Worm (Caenorhabditis elegans): ENCODE measurements around the gene srh-212.
A peak's percentile ranks its signal among the peaks of the same experiment; 100 is the strongest.

The srh-212 gene

ce11 chrV:3611654-3612053 lies 14.7 kb upstream of the srh-212 start, which contains the start of gene T22F3.10:
Gene T22F3.10, minus strand, starts transcription at chrV:3611754.
- no peak for TF ChIP-seq dao-5 (tag; optimal IDR thresholded peaks at IDR 0.05)
- TF ChIP-seq W03F9.2 (tag; optimal IDR thresholded peaks at IDR 0.05): no peak
- no peak for TF ChIP-seq him-1 (tag; optimal IDR thresholded peaks at IDR 0.05)

- no peak for TF ChIP-seq dao-5 (tag; optimal IDR thresholded peaks at IDR 0.05)
- TF ChIP-seq him-1 (tag; optimal IDR thresholded peaks at IDR 0.05): no peak
- TF ChIP-seq W03F9.2 (tag; optimal IDR thresholded peaks at IDR 0.05): no peak
These were observed 13.8 kb upstream of the srh-212 start for ce11 chrV:3610709-3611108.

- TF ChIP-seq him-1 (tag; optimal IDR thresholded peaks at IDR 0.05): no peak
- no peak for TF ChIP-seq dao-5 (tag; optimal IDR thresholded peaks at IDR 0.05)
- TF ChIP-seq W03F9.2 (tag; optimal IDR thresholded peaks at IDR 0.05): no peak
These were observed 9.4 kb upstream of the srh-212 start for ce11 chrV:3606391-3606790.

- TF ChIP-seq him-1 (tag; optimal IDR thresholded peaks at IDR 0.05) (no peak), dao-5 (tag; optimal IDR thresholded peaks at IDR 0.05) (no peak), W03F9.2 (tag; optimal IDR thresholded peaks at IDR 0.05) (no peak)
These were observed 8.4 kb upstream of the srh-212 start, which contains the start of gene T22F3.8 for ce11 chrV:3605325-3605724. Gene T22F3.8, minus strand, starts transcription at chrV:3605425.

- TF ChIP-seq him-1 (tag; optimal IDR thresholded peaks at IDR 0.05): no peak
- TF ChIP-seq dao-5 (tag; optimal IDR thresholded peaks at IDR 0.05): no peak
- no peak for TF ChIP-seq W03F9.2 (tag; optimal IDR thresholded peaks at IDR 0.05)
These were observed 3.6 kb upstream of the srh-212 start, which contains the start of gene T22F3.7 for ce11 chrV:3600570-3600969. Gene T22F3.7, minus strand, starts transcription at chrV:3600670.

ce11 chrV:3594936-3595335 lies 2.0 kb downstream of the srh-212 start, which contains the start of gene srh-213:
Gene srh-213, minus strand, starts transcription at chrV:3595036.
- TF ChIP-seq him-1 (tag; optimal IDR thresholded peaks at IDR 0.05): no peak
- no peak for TF ChIP-seq W03F9.2 (tag; optimal IDR thresholded peaks at IDR 0.05)
- no peak for TF ChIP-seq dao-5 (tag; optimal IDR thresholded peaks at IDR 0.05)

- TF ChIP-seq him-1 (tag; optimal IDR thresholded peaks at IDR 0.05) (no peak), dao-5 (tag; optimal IDR thresholded peaks at IDR 0.05) (no peak), W03F9.2 (tag; optimal IDR thresholded peaks at IDR 0.05) (no peak)
These were observed 4.9 kb downstream of the srh-212 start, which contains the start of gene T22F3.12 for ce11 chrV:3592099-3592498. Gene T22F3.12, minus strand, starts transcription at chrV:3592199.

DNA sequence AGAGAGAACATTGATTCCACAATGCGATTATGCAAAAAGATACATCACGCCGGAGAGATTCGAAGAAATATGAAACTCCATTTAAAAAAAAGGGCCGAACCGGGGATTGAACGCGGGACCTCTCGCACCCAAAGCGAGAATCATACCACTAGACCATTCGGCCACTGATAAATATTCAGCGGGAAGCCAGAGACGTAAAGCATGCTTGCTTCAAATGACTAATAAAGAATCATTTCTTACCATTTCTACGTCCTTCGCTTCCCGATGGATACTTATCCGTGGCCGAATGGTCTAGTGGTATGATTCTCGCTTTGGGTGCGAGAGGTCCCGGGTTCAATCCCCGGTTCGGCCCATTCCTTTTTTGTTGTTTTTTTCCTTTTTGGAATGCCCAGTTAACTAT lies 8.7 kb downstream of the srh-212 start:
- TF ChIP-seq him-1 (tag; optimal IDR thresholded peaks at IDR 0.05) (no peak), W03F9.2 (tag; optimal IDR thresholded peaks at IDR 0.05) (no peak), dao-5 (tag; optimal IDR thresholded peaks at IDR 0.05) (no peak)

DNA sequence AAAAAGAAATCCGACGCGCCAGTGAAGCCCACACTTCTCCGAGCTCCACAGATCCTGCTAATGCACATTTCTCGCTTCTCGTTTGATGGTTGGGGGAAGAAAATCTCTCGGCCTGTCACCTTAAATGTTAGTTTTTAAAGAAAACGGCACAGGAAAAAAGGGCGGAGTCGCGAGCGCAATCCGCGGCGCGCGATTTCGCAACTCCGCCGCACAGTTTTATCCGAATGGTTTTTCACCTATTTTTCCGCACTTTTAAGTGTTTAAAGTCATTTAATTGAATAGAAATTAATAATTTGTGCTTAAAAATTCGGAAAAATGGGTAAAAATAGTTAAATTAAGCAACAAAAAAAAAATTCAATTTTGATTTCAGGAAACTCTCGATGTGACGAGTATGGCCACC lies 9.3 kb downstream of the srh-212 start:
- no peak for TF ChIP-seq W03F9.2 (tag; optimal IDR thresholded peaks at IDR 0.05)

DNA sequence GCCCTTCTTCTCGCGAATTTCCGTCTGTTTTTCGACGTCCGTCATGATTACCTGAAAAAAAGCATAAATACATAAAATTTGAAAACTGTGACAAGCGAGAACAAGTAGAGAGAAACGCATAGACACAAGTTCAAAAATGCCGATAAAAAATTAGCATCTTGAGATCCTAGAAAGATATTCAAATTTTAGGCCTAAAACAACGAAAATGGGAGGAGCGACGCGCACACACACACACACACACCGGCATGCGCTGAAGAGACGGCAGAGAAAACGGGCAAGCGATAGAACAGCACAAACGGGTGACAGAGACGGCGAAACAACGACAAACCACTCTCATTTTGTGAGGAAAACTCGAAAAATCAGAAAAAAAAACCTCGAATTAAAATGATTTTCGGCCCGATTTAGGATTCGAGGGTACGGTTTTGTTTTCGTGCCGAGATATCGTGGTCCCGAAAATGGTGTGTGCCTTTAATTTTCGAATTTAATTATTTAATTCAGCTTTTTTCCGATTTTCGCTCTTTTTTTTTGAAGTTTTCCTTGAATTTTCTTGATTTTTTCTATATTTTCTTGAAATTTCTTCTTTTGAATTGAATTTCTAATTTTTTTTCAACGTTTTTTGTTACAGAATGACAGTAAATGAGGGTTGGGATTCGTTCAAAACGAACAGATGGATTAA lies 10.8 kb downstream of the srh-212 start, which contains the start of the genes rpl-11.1 and T22F3.2:
Gene rpl-11.1 (minus strand): TSS at position 51 of the 676 bp plus-strand sequence.
Gene T22F3.2 (plus strand): TSS at position 626 of the 676 bp plus-strand sequence.
- TF ChIP-seq him-1 (tag; optimal IDR thresholded peaks at IDR 0.05): no peak
- TF ChIP-seq dao-5 (tag; optimal IDR thresholded peaks at IDR 0.05): no peak
- TF ChIP-seq W03F9.2 (tag; optimal IDR thresholded peaks at IDR 0.05): no peak

DNA sequence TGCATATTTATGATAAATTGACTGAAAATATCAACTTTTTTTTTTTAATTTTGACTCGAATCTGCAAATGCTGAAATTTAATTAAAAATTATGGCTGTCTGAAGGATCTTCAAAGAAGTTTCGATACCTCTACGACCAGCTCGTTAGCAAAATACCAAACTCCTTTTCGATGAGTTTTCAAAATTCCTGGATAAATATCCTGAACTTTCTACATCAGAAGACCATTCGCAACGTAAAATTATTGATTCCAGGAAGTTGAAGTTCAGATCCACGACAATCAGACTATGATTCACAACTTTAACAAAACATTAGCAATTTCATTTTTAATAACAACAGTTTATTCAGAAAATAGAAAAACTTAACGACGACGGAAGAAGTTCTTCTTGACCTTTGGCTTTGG lies 11.9 kb downstream of the srh-212 start:
- TF ChIP-seq him-1 (tag; optimal IDR thresholded peaks at IDR 0.05): no peak
- no peak for TF ChIP-seq W03F9.2 (tag; optimal IDR thresholded peaks at IDR 0.05)
- no peak for TF ChIP-seq dao-5 (tag; optimal IDR thresholded peaks at IDR 0.05)

DNA sequence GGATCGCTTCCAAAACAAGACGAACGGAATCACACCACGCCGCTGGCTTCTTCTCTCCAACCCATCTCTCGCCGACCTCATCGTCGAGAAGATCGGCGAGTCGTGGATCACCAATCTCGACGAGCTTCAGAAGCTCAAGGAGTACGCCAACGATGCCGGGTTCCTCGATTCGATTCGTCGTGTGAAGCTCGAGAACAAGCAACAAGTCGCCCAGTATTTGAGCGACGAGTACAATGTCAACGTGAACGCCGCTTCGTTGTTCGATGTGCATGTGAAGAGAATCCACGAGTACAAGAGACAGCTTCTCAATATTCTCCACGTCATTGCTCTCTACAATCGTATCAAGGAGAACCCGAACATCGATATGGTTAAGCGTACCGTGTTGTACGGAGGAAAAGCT lies 13.3 kb downstream of the srh-212 start:
- TF ChIP-seq him-1 (tag; optimal IDR thresholded peaks at IDR 0.05) (no peak), W03F9.2 (tag; optimal IDR thresholded peaks at IDR 0.05) (no peak), dao-5 (tag; optimal IDR thresholded peaks at IDR 0.05) (no peak)

- no peak for TF ChIP-seq him-1 (tag; optimal IDR thresholded peaks at IDR 0.05)
- no peak for TF ChIP-seq dao-5 (tag; optimal IDR thresholded peaks at IDR 0.05)
These were observed 14.3 kb downstream of the srh-212 start for ce11 chrV:3582671-3583070.

DNA sequence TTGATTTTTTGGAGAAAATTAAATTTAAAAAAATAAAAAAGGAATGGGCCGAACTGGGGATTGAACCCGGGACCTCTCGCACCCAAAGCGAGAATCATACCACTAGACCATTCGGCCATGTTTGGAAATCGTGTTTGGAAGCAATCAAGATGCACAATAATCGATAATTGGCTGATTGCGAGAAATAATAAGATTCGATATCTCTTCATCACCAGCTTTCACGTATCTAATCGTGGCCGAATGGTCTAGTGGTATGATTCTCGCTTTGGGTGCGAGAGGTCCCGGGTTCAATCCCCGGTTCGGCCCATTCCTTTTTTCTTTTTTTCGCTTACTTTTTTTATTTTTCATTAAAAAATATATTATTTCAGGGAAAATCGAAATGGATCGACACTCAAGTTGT lies 14.9 kb downstream of the srh-212 start:
- no peak for TF ChIP-seq him-1 (tag; optimal IDR thresholded peaks at IDR 0.05)
- TF ChIP-seq W03F9.2 (tag; optimal IDR thresholded peaks at IDR 0.05): peak; percentile 32

ce11 chrV:3581643-3582042 lies 15.3 kb downstream of the srh-212 start:
- no peak for TF ChIP-seq dao-5 (tag; optimal IDR thresholded peaks at IDR 0.05)
- no peak for TF ChIP-seq W03F9.2 (tag; optimal IDR thresholded peaks at IDR 0.05)
- TF ChIP-seq him-1 (tag; optimal IDR thresholded peaks at IDR 0.05): no peak

Data from whole organism, L4/young adult.